Worm (Caenorhabditis elegans): Measurements from ENCODE around the gene K05F1.1.
"Not testable (repeated sequence)": the region's sequence is repeated elsewhere in the genome, so short reads cannot be mapped to it uniquely, and the experiment has no call there.

The K05F1.1 gene

DNA sequence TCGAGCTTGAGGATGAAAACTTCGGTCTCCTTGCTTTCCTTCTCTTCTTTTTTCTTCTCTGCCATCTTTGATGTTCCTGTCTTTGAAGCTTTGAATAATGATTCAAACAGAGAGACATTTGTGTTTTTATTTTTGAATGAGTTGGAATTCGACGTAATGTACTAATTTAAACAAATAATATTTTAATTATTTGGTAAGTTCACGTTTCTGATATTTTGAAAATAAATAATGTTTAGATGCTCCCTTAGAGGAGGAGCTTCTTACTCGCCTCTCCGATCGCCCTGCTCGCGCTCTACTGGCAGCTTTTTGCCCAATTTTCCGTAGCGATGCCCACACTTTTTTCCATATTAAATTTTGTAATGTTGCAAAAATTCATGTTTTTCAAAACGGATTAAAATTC lies at the start of gene K05F1.1, which contains the start of gene K05F1.9:
Gene K05F1.1 (plus strand): TSS at position 308 of the 400 bp plus-strand sequence.
Gene K05F1.9 (minus strand): TSS at position 101 of the 400 bp plus-strand sequence.
- TF ChIP-seq mcd-1 (GFP tag; IDR thresholded peaks at IDR 0.05) = no peak
- no peak for TF ChIP-seq hrde-1 (tag; optimal IDR thresholded peaks at IDR 0.05; ENCODE audit: borderline replicate concordance)
- TF ChIP-seq nfyb-1 (GFP tag; IDR thresholded peaks at IDR 0.05) = no peak
- TF ChIP-seq him-1 (tag; optimal IDR thresholded peaks at IDR 0.05) = no peak
- TF ChIP-seq snpc-1.3 (tag; optimal IDR thresholded peaks at IDR 0.05; ENCODE audit: insufficient read depth) = no peak
- no peak for TF ChIP-seq unc-130 (GFP tag; optimal IDR thresholded peaks at IDR 0.05)
- TF ChIP-seq F39B2.1 (GFP tag; IDR thresholded peaks at IDR 0.05) = no peak
- TF ChIP-seq aptf-3 (GFP tag; IDR thresholded peaks at IDR 0.05) = no peak
- TF ChIP-seq D2030.7 (GFP tag; IDR thresholded peaks at IDR 0.05) = no peak
- TF ChIP-seq nhr-27 (tag; optimal IDR thresholded peaks at IDR 0.05) = no peak
- no peak for TF ChIP-seq dpff-1 (tag; optimal IDR thresholded peaks at IDR 0.05)
- TF ChIP-seq cebp-2 (GFP tag; IDR thresholded peaks at IDR 0.05) = no peak
- TF ChIP-seq nhr-90 (tag; optimal IDR thresholded peaks at IDR 0.05) = no peak
- no peak for TF ChIP-seq madf-3 (GFP tag; IDR thresholded peaks at IDR 0.05)
- no peak for TF ChIP-seq ztf-26 (tag; optimal IDR thresholded peaks at IDR 0.05)
- no peak for TF ChIP-seq C17E4.6 (GFP tag; IDR thresholded peaks at IDR 0.05)
- no peak for TF ChIP-seq ceh-79 (tag; optimal IDR thresholded peaks at IDR 0.05)

ce11 chrII:5754168-5754567 lies 47.0 kb upstream of the K05F1.1 start, which contains the start of gene F10C1.8:
TSS of gene F10C1.8 (plus strand) at chrII:5754468.
- TF ChIP-seq ama-1 (optimal IDR thresholded peaks at IDR 0.05) = no peak
- TF ChIP-seq ama-1 (GFP tag; optimal IDR thresholded peaks at IDR 0.05) = no peak

DNA sequence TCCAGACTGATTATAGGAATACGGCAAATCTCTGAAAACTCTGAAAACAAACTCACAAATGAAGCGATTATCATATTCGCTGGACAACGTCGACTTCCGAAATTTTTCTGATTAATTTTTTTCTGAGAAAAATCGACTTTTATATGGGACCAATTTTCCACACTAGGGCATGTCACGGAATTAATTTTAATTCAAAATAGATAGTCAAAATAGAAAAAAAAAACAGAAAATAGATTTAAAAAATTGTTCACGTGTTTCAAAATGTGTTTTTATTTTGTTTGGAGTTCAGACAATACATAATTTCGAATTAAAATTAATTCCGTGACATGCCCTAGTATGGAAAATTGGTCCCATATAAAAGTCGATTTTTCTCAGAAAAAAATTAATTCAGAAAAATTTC lies 43.5 kb upstream of the K05F1.1 start, which contains the start of the genes F10C1.3 and F10C1.23:
Gene F10C1.3 (minus strand): TSS at position 101 of the 400 bp plus-strand sequence.
Gene F10C1.23 (plus strand): TSS at position 385 of the 400 bp plus-strand sequence.
- TF ChIP-seq tlf-1 (GFP tag; optimal IDR thresholded peaks at IDR 0.05); ceh-100 (GFP tag; IDR thresholded peaks at IDR 0.05); bed-2 (GFP tag; IDR thresholded peaks at IDR 0.05): not testable (repeated sequence)

ce11 chrII:5765318-5765717 lies 35.9 kb upstream of the K05F1.1 start, which contains the start of gene ifb-1:
TSS of gene ifb-1 (plus strand) at chrII:5765618.
- TF ChIP-seq xnd-1 (tag; optimal IDR thresholded peaks at IDR 0.05) (no peak), Y53G8AR.9 (GFP tag; conservative IDR thresholded peaks at IDR 0.05) (no peak)

ce11 chrII:5768274-5768820 lies 32.8 kb upstream of the K05F1.1 start:
- no peak for TF ChIP-seq repo-1 (tag; optimal IDR thresholded peaks at IDR 0.05)
- TF ChIP-seq Y79H2A.3 (GFP tag; conservative IDR thresholded peaks at IDR 0.05) = no peak
- no peak for TF ChIP-seq F22D6.2 (tag; optimal IDR thresholded peaks at IDR 0.05)
- no peak for TF ChIP-seq D2030.7 (GFP tag; IDR thresholded peaks at IDR 0.05)
- TF ChIP-seq F52B5.7 (tag; optimal IDR thresholded peaks at IDR 0.05) = no peak
- no peak for TF ChIP-seq T07F8.4 (tag; optimal IDR thresholded peaks at IDR 0.05)
- TF ChIP-seq cebp-1 (GFP tag; IDR thresholded peaks at IDR 0.05) = no peak
- no peak for TF ChIP-seq cebp-1 (tag; optimal IDR thresholded peaks at IDR 0.05)
- TF ChIP-seq hmg-20 (GFP tag; IDR thresholded peaks at IDR 0.05) = no peak
- no peak for TF ChIP-seq ets-4 (GFP tag; optimal IDR thresholded peaks at IDR 0.05)
- no peak for TF ChIP-seq fkh-3 (tag; optimal IDR thresholded peaks at IDR 0.05)
- TF ChIP-seq Y53G8AR.9 (GFP tag; conservative IDR thresholded peaks at IDR 0.05) = no peak
- TF ChIP-seq hlh-12 (tag; optimal IDR thresholded peaks at IDR 0.05) = no peak
- TF ChIP-seq T26A5.8 (tag; optimal IDR thresholded peaks at IDR 0.05) = no peak
- TF ChIP-seq lir-1 (GFP tag; conservative IDR thresholded peaks at IDR 0.05) = no peak
- TF ChIP-seq dpff-1 (tag; optimal IDR thresholded peaks at IDR 0.05) = no peak
- no peak for TF ChIP-seq ztf-28 (GFP tag; IDR thresholded peaks at IDR 0.05)
- TF ChIP-seq nhr-80 (tag; optimal IDR thresholded peaks at IDR 0.05) = no peak
- TF ChIP-seq bed-1 (GFP tag; IDR thresholded peaks at IDR 0.05) = no peak
- TF ChIP-seq rpc-1 (optimal IDR thresholded peaks at IDR 0.05) = no peak
- TF ChIP-seq rpc-1 (tag; optimal IDR thresholded peaks at IDR 0.05) = no peak
- no peak for TF ChIP-seq nfya-2 (GFP tag; IDR thresholded peaks at IDR 0.05)

Data from whole organism, young adult.